Worm (Caenorhabditis elegans): ENCODE data around the gene R09H10.3.

R09H10.3 gene

ce11 chrIV:10606575-10607080 is at the start of gene R09H10.3:
Gene R09H10.3 (plus strand): TSS chrIV:10607030.
- TF ChIP-seq him-1 (tag; optimal IDR thresholded peaks at IDR 0.05): no peak

DNA sequence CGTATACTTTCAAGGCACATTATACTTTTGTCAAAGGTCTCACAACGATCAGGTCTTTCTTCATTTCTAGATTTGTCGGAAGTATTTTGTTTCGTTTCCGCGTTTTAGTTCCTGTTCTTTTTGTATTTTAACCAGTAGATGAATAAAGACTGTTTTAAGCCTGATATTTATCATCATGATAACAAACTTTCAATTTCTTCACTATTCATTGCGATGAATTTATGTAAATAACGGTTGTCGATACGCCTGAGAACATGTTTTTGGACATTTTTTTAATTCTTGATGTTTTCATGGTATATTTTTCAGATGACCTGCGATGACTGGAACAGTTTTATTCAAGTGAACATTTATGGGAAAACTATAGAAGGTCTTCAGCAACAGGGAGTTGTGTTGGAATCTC is 48.4 kb upstream of the R09H10.3 start, which contains the start of gene zim-3:
TSS of gene zim-3 (plus strand) at position 301 of the 400 bp plus-strand sequence.
- TF ChIP-seq W03F9.2 (tag; optimal IDR thresholded peaks at IDR 0.05): no peak
- no peak for TF ChIP-seq dao-5 (tag; optimal IDR thresholded peaks at IDR 0.05)
- TF ChIP-seq him-1 (tag; optimal IDR thresholded peaks at IDR 0.05): no peak

DNA sequence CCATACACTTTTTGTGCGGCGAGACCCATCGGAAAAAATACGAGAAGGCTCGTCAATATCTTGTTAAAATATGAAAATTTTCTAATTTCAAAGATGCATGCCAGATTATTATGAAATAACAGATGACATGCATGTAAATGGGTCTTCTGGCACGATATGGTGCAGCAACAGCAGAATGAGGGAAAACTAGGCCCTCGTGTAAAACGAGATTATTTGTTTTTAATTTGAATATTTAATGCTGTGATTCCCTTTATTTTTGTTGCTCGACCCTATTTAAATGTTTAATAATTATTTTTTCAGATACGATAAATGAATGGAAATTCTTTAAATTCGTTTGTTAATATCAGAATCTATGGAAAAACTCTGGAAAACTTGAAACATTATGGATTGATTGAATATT is 45.2 kb upstream of the R09H10.3 start, which contains the start of gene him-8:
TSS of gene him-8 (plus strand) at position 301 of the 400 bp plus-strand sequence.
- TF ChIP-seq W03F9.2 (tag; optimal IDR thresholded peaks at IDR 0.05) (no peak), him-1 (tag; optimal IDR thresholded peaks at IDR 0.05) (no peak), dao-5 (tag; optimal IDR thresholded peaks at IDR 0.05) (no peak)

ce11 chrIV:10564613-10565012 is 42.2 kb upstream of the R09H10.3 start:
- TF ChIP-seq him-1 (tag; optimal IDR thresholded peaks at IDR 0.05): no peak
- TF ChIP-seq dao-5 (tag; optimal IDR thresholded peaks at IDR 0.05): no peak
- no peak for TF ChIP-seq W03F9.2 (tag; optimal IDR thresholded peaks at IDR 0.05)

DNA sequence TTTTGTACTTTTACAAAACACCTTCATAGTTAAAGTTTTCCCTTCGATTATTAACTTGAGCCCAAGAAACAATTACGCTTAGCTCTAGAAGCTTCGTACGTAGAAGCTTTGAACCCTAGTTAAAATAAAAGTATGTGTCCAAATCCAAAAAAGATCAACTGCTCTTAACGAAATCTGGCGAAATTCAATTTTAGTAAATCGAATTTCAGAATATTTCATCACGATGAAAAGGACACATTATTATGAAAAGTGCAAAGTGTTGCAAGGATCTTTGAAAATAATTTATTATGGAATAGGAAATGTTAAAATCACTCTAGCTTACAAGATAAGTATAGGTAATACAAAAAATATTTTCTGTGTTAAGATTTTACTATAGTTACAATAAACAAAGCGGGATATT is 41.5 kb upstream of the R09H10.3 start:
- TF ChIP-seq dao-5 (tag; optimal IDR thresholded peaks at IDR 0.05) (no peak), W03F9.2 (tag; optimal IDR thresholded peaks at IDR 0.05) (no peak), him-1 (tag; optimal IDR thresholded peaks at IDR 0.05) (no peak)

DNA sequence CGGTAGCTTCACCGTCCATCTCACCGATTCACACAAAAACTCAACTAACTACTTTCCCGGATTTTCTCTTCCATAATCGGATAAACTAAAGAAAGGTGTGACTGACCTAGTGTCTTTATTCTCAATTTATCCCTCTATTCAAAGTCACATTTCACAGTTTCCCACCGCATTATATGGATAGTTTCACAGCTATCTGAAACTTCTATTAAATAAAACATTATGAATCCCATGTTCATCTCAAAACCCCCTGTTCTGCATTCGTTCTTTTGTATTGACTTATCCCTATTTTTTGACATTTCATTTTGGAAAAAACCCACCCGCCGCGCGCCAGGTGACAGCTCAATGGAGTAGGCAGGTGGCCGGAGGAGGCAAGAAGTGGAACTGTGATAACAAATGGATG is 39.0 kb upstream of the R09H10.3 start:
- TF ChIP-seq him-1 (tag; optimal IDR thresholded peaks at IDR 0.05): no peak
- TF ChIP-seq dao-5 (tag; optimal IDR thresholded peaks at IDR 0.05): no peak
- no peak for TF ChIP-seq W03F9.2 (tag; optimal IDR thresholded peaks at IDR 0.05)

DNA sequence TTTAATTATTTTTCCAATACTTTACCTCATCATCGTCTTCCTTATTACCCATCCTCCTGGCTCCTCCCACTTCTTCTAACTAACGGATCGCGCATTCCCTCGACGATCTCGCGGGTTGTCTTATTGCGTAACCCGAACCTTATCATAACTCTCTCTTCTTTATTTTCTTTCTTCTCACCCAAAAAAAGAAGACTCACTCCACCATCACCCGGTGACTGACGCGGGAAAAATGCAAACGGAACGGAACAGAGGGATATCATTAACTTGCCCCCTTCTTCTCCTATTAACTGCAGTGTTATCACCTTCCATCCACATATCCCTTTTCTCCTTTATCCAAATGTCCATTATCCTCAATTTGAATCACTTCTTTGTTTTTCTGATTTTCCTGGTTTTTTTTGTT is 36.8 kb upstream of the R09H10.3 start:
- TF ChIP-seq dao-5 (tag; optimal IDR thresholded peaks at IDR 0.05) (no peak), him-1 (tag; optimal IDR thresholded peaks at IDR 0.05) (no peak), W03F9.2 (tag; optimal IDR thresholded peaks at IDR 0.05) (no peak)

DNA sequence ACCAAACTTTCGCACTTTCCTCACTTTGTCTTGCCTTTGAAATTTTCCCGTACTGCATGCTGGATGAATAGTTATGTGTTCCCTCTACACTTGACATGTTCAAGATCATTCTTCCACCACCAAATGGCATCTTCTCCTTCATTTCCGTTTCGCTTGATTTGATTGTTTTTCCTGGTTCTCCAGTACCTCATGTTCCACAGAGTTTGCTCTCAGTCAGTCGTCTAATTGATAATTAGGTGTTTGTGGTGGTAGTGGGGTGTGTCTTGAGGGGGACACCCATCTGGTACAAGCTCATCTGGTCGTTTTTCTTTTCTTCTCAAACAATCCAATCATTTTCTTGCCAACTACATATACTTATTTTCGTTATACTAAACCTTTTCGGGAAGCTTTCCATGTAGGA is 35.8 kb upstream of the R09H10.3 start:
- no peak for TF ChIP-seq him-1 (tag; optimal IDR thresholded peaks at IDR 0.05)
- TF ChIP-seq dao-5 (tag; optimal IDR thresholded peaks at IDR 0.05): no peak
- TF ChIP-seq W03F9.2 (tag; optimal IDR thresholded peaks at IDR 0.05): no peak

DNA sequence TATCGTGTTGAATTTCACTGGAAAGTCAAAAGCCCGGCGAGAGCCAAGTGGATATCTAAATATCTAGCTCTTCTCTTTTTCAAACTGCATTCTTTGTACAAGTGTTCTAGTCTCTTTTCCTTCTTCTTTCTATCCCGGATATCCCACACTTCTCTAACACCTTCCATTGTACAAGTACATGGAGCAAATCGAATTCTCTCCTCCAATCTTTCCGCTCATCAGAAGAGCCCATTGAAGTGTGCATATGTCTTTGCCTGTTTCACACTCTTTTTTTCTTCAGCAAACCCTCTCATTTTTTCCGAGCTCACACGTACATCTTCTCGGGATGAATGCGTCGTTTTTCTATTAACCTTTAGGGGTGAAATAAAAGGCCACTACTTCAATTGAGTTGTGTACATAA is 33.4 kb upstream of the R09H10.3 start:
- TF ChIP-seq W03F9.2 (tag; optimal IDR thresholded peaks at IDR 0.05): no peak
- TF ChIP-seq dao-5 (tag; optimal IDR thresholded peaks at IDR 0.05): no peak
- no peak for TF ChIP-seq him-1 (tag; optimal IDR thresholded peaks at IDR 0.05)

DNA sequence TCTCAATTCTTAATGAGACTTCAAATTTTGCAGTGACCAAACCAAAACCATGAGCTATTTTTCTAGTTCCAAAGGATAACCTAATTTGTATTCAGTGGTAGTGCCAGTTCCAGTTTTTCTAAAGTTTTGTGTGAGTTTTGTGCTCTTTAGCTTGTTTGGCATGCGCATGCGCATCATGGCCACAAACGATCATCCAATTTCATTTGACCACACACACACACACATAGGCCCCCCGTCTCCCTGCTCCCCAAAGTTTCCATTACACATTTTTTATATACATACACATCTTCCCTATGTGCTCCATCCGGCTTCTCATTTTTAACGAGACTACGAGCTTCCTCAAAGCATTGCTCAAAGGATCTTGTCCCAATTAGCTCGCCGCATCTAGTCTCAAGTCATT is 32.4 kb upstream of the R09H10.3 start:
- no peak for TF ChIP-seq him-1 (tag; optimal IDR thresholded peaks at IDR 0.05)
- no peak for TF ChIP-seq W03F9.2 (tag; optimal IDR thresholded peaks at IDR 0.05)
- no peak for TF ChIP-seq dao-5 (tag; optimal IDR thresholded peaks at IDR 0.05)

DNA sequence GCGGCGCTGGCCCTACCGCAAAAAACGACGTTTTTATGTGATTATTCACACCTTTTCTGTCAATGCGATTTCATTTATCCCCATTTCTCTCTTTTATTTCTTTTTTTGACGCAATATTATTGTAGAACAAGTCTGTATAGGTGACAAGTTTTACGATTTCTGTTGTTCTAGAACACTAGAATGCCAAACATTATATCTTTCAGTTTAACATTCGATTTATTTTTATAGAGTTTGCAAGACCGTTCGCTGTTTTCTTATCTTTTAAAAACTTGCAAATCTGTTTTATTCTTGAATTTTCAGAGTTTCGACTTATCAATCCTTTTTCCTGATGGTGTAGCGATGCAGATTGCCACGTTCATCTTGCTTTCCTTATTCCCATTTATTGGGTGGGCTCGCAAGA is 30.8 kb upstream of the R09H10.3 start, which contains the start of gene efn-2:
TSS of gene efn-2 (plus strand) at position 301 of the 400 bp plus-strand sequence.
- TF ChIP-seq W03F9.2 (tag; optimal IDR thresholded peaks at IDR 0.05) (no peak), dao-5 (tag; optimal IDR thresholded peaks at IDR 0.05) (no peak), him-1 (tag; optimal IDR thresholded peaks at IDR 0.05) (no peak)

ce11 chrIV:10576624-10577023 is 30.2 kb upstream of the R09H10.3 start:
- TF ChIP-seq him-1 (tag; optimal IDR thresholded peaks at IDR 0.05) (no peak), dao-5 (tag; optimal IDR thresholded peaks at IDR 0.05) (no peak), W03F9.2 (tag; optimal IDR thresholded peaks at IDR 0.05) (no peak)

ce11 chrIV:10577600-10577999 is 29.2 kb upstream of the R09H10.3 start:
- TF ChIP-seq W03F9.2 (tag; optimal IDR thresholded peaks at IDR 0.05) (no peak), him-1 (tag; optimal IDR thresholded peaks at IDR 0.05) (no peak), dao-5 (tag; optimal IDR thresholded peaks at IDR 0.05) (no peak)

- TF ChIP-seq W03F9.2 (tag; optimal IDR thresholded peaks at IDR 0.05): no peak
- TF ChIP-seq him-1 (tag; optimal IDR thresholded peaks at IDR 0.05): no peak
- no peak for TF ChIP-seq dao-5 (tag; optimal IDR thresholded peaks at IDR 0.05)
These were observed 28.5 kb upstream of the R09H10.3 start, which contains the start of gene lgc-43 for ce11 chrIV:10578367-10578766. Gene lgc-43 (plus strand): TSS chrIV:10578667.

DNA sequence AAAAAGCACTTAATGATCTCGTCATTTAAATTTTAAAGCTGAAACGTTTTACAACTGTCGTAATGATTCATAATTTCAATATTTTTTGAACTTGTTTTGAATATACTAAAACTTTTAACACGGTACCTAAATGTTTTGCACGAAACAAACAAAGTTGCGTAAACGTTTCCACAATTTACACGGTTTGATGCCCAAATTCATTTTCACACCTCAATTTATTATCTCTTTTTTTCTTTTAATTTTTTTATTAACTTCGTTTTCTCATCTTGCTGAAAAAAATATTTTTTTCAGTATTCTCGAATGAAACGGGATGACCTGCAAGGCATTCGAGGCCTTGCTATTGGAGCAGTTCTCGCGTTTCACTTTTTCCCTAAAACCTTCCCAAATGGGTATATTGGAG is 22.6 kb upstream of the R09H10.3 start, which contains the start of gene oac-8:
TSS of gene oac-8 (plus strand) at position 301 of the 400 bp plus-strand sequence.
- no peak for TF ChIP-seq dao-5 (tag; optimal IDR thresholded peaks at IDR 0.05)
- no peak for TF ChIP-seq him-1 (tag; optimal IDR thresholded peaks at IDR 0.05)
- TF ChIP-seq W03F9.2 (tag; optimal IDR thresholded peaks at IDR 0.05): no peak
